Worm (Caenorhabditis elegans): ENCODE results near the gene R09F10.1.

DNA sequence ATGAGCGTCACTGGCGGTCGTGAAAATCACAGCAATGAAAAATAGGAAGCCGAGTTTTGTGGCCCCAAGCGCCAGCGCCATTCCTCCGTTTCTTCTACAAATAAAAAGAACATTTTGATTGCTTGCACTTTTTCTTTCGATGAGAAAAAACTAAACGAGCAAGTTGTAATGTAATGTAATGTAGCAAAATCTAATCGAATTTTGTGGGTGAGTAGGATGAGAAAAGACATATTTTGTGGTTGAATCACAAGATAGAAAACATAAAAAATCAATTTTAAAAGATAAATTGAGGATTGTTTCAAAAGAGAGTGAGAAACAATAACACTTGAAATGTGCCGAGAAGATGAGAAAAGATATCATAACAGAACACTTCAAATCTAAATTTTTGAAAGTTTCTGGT is 15.8 kb upstream of the R09F10.1 start, which contains the start of gene R09F10.5:
- TF ChIP-seq mdl-1 (tag; optimal IDR thresholded peaks at IDR 0.05) (no peak), isw-1 (GFP tag; IDR thresholded peaks at IDR 0.05) (no peak), jun-1 (tag; optimal IDR thresholded peaks at IDR 0.05) (no peak), nhr-12 (tag; optimal IDR thresholded peaks at IDR 0.05) (no peak), efl-1 (optimal IDR thresholded peaks at IDR 0.05) (no peak), efl-1 (GFP tag; optimal IDR thresholded peaks at IDR 0.05 in 1 of 2) (no peak)
